Worm (Caenorhabditis elegans) whole organism, L2 larva: ENCODE results near the gene pqn-73.

Experiments
- Y55F3AM.14 ChIP-seq: fragments of 200-800 bp; sonication (Bioruptor generic); optimal IDR thresholded peaks from 2 replicates; lab custom pipeline; 2018; ENCODE audit warnings: mild to moderate bottlenecking, missing genetic modification characterization, missing compliant biosample characterization
- elt-1 ChIP-seq: fragments of 150-350 bp; optimal IDR thresholded peaks from 2 replicates; lab custom pipeline; 2014; ENCODE audit warnings: missing biosample characterization, missing genetic modification characterization
- lsy-2 ChIP-seq, 2 experiments: fragments of 150-350 bp in 1 of 2; sonication (generic microtip) in 1 of 2; optimal IDR thresholded peaks; 2 replicates each; lab custom pipeline; 2014 to 2017; ENCODE audit warnings: missing biosample characterization in 2 of 2, missing genetic modification characterization in 2 of 2
- nhr-77 ChIP-seq: fragments of 150-350 bp; optimal IDR thresholded peaks from 2 replicates; lab custom pipeline; 2014; ENCODE audit warnings: missing biosample characterization, missing genetic modification characterization

DNA sequence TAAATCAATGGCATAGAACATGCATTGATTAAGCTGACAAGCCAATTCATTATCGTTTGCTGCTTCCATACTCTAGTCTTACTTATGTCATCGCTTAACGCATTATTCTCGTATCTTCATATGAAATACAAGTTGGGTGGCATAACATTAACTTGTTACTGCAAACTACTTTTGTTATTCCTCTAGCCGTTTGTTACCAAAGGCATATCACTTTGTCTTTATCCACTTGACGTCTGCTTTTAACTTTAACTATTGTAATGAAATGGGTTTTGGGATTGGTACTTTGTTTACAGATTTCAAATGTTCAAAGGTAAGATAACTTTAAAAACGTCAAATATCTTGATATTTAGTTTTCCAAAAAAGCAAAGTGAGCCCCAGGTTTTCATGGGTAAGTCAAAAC lies 4.5 kb upstream of the pqn-73 start, which contains the start of gene W01C9.2:
- no peak for TF ChIP-seq Y55F3AM.14
- no peak for TF ChIP-seq lsy-2 (tag; optimal IDR thresholded peaks at IDR 0.05; lab: Kevin White, UChicago)
- TF ChIP-seq nhr-77 (tag; lab: Kevin White, UChicago): no peak
- no peak for TF ChIP-seq elt-1 (tag; lab: Kevin White, UChicago)
